Worm (Caenorhabditis elegans): ENCODE results near the gene tbc-13.

The tbc-13 gene

ce11 chrX:12480447-12480998 lies 4.3 kb upstream of the tbc-13 start, which contains the start of gene atf-6:
Gene atf-6 (plus strand): TSS chrX:12480948.
- TF ChIP-seq nhr-20 (tag; optimal IDR thresholded peaks at IDR 0.05) (peak; percentile 93), nhr-19 (GFP tag; conservative IDR thresholded peaks at IDR 0.05) (peak; percentile 87), dpl-1 (GFP tag; optimal IDR thresholded peaks at IDR 0.05) (peak; percentile 42 to 49 (median 48)), pqm-1 (tag; optimal IDR thresholded peaks at IDR 0.05) (no peak), ceh-88 (GFP tag; IDR thresholded peaks at IDR 0.05) (no peak; the same call in 1 of the 2 replicates), mdl-1 (tag; optimal IDR thresholded peaks at IDR 0.05) (peak in 1 of 2 experiments; percentile 73), sup-37 (GFP tag; optimal IDR thresholded peaks at IDR 0.05) (peak; percentile 33), egl-27 (tag; optimal IDR thresholded peaks at IDR 0.05) (peak in 1 of 2 experiments; percentile 64), nhr-84 (tag; optimal IDR thresholded peaks at IDR 0.05) (no peak), irx-1 (tag; optimal IDR thresholded peaks at IDR 0.05) (peak; percentile 54), efl-3 (GFP tag; optimal IDR thresholded peaks at IDR 0.05) (no peak), nhr-77 (tag; optimal IDR thresholded peaks at IDR 0.05) (peak; percentile 71), elt-3 (tag; optimal IDR thresholded peaks at IDR 0.05) (peak in 3 of 6 experiments; percentile 38 to 65 (median 49)), lin-15B (tag; optimal IDR thresholded peaks at IDR 0.05) (peak; percentile 66), F16B12.6 (tag; optimal IDR thresholded peaks at IDR 0.05) (peak; percentile 34), unc-86 (tag; optimal IDR thresholded peaks at IDR 0.05) (peak; percentile 80), lir-3 (tag; optimal IDR thresholded peaks at IDR 0.05; ENCODE audit: poor library complexity) (peak; percentile 43), mab-9 (GFP tag; IDR thresholded peaks at IDR 0.05) (peak; percentile 49; the same call in 1 of the 2 replicates), nhr-28 (tag; optimal IDR thresholded peaks at IDR 0.05) (no peak), ceh-82 (tag; optimal IDR thresholded peaks at IDR 0.05) (peak; percentile 55 to 93 (median 56)), ceh-90 (tag; optimal IDR thresholded peaks at IDR 0.05) (no peak), hpl-2 (GFP tag; optimal IDR thresholded peaks at IDR 0.05) (peak; percentile 69), C04F5.9 (tag; optimal IDR thresholded peaks at IDR 0.05) (no peak), nhr-85 (tag) (peak; percentile 97), isw-1 (GFP tag; IDR thresholded peaks at IDR 0.05) (peak; percentile 67), ama-1 (optimal IDR thresholded peaks at IDR 0.05) (no peak), lin-14 (GFP tag; optimal IDR thresholded peaks at IDR 0.05) (peak; percentile 97), elt-2 (tag; optimal IDR thresholded peaks at IDR 0.05) (peak; percentile 67), egl-13 (tag; optimal IDR thresholded peaks at IDR 0.05) (peak; percentile 78), C34B4.2 (tag; optimal IDR thresholded peaks at IDR 0.05) (no peak), snu-23 (GFP tag; optimal IDR thresholded peaks at IDR 0.05) (peak; percentile 90), rnt-1 (tag; optimal IDR thresholded peaks at IDR 0.05) (peak; percentile 79), grh-1 (GFP tag; IDR thresholded peaks at IDR 0.05) (peak; percentile 76), aly-2 (tag; optimal IDR thresholded peaks at IDR 0.05) (no peak), tlp-1 (tag; optimal IDR thresholded peaks at IDR 0.05) (no peak), lin-13 (GFP tag; optimal IDR thresholded peaks at IDR 0.05) (peak; percentile 65), blmp-1 (tag; optimal IDR thresholded peaks at IDR 0.05) (peak; percentile 84), nhr-90 (tag; optimal IDR thresholded peaks at IDR 0.05; ENCODE audit: poor library complexity) (peak; percentile 87), nhr-12 (tag; optimal IDR thresholded peaks at IDR 0.05) (no peak), efl-1 (optimal IDR thresholded peaks at IDR 0.05) (peak; percentile 55 to 57), efl-1 (GFP tag; optimal IDR thresholded peaks at IDR 0.05 in 1 of 2) (peak; percentile 33 to 94), unc-98 (GFP tag; IDR thresholded peaks at IDR 0.05) (no peak), fkh-4 (tag; optimal IDR thresholded peaks at IDR 0.05; ENCODE audit: borderline replicate concordance) (no peak), ceh-8 (GFP tag; optimal IDR thresholded peaks at IDR 0.05) (peak; percentile 59), swsn-7 (tag; optimal IDR thresholded peaks at IDR 0.05) (peak; percentile 92), vab-15 (tag; optimal IDR thresholded peaks at IDR 0.05) (peak; percentile 54), nhr-71 (tag; optimal IDR thresholded peaks at IDR 0.05) (peak; percentile 91), xbp-1 (tag; optimal IDR thresholded peaks at IDR 0.05) (peak; percentile 82), fkh-10 (GFP tag; optimal IDR thresholded peaks at IDR 0.05) (peak; percentile 73), snpc-4 (tag; optimal IDR thresholded peaks at IDR 0.05) (peak; percentile 66), jun-1 (tag; optimal IDR thresholded peaks at IDR 0.05) (peak; percentile 72), lin-35 (GFP tag; optimal IDR thresholded peaks at IDR 0.05) (peak; percentile 67 to 76)
